Worm (Caenorhabditis elegans) whole organism, late embryonic: ENCODE results near the gene clk-2.
A peak's percentile ranks its signal among the peaks of the same experiment; 100 is the strongest.

Experiments used
- F13H6.1 ChIP-seq: sonication (generic microtip); optimal IDR thresholded peaks from 2 replicates; lab custom pipeline; 2016; ENCODE audit warnings: missing genetic modification characterization, missing compliant biosample characterization
- K02D7.2 ChIP-seq: sonication (generic microtip); optimal IDR thresholded peaks from 2 replicates; lab custom pipeline; 2017; ENCODE audit warnings: mild to moderate bottlenecking, missing genetic modification characterization, missing compliant biosample characterization
- K09A11.1 ChIP-seq: sonication (generic microtip); optimal IDR thresholded peaks from 2 replicates; lab custom pipeline; 2017; ENCODE audit warnings: antibody characterized with exemption, mild to moderate bottlenecking, missing genetic modification characterization, missing compliant biosample characterization; ENCODE audit not compliant: insufficient read depth
- Y22D7AL.16 ChIP-seq: sonication (generic microtip); optimal IDR thresholded peaks from 2 replicates; lab custom pipeline; 2016; ENCODE audit warnings: missing genetic modification characterization, missing compliant biosample characterization
- ama-1 ChIP-seq: fragments of 150-350 bp; optimal IDR thresholded peaks from 2 replicates; lab custom pipeline; 2014
- ceh-14 ChIP-seq: sonication (generic microtip); optimal IDR thresholded peaks from 2 replicates; lab custom pipeline; 2016; ENCODE audit warnings: missing genotype, missing genetic modification characterization, missing compliant biosample characterization
- ceh-18 ChIP-seq: sonication (generic microtip); optimal IDR thresholded peaks from 2 replicates; lab custom pipeline; 2016; ENCODE audit warnings: missing genetic modification characterization, missing compliant biosample characterization
- ceh-30 ChIP-seq: fragments of 150-350 bp; optimal IDR thresholded peaks from 2 replicates; lab custom pipeline; 2014; ENCODE audit warnings: missing biosample characterization, missing genetic modification characterization
- ceh-34 ChIP-seq: sonication (generic microtip); optimal IDR thresholded peaks from 2 replicates; lab custom pipeline; 2016; ENCODE audit warnings: mild to moderate bottlenecking, missing genetic modification characterization, missing compliant biosample characterization
- ceh-48 ChIP-seq: sonication (generic microtip); optimal IDR thresholded peaks from 2 replicates; lab custom pipeline; 2016; ENCODE audit warnings: missing genetic modification characterization, inconsistent platforms, missing compliant biosample characterization
- ceh-6 ChIP-seq: fragments of 200-800 bp; sonication (Bioruptor generic); optimal IDR thresholded peaks from 2 replicates; lab custom pipeline; 2018; ENCODE audit warnings: mild to moderate bottlenecking, missing genetic modification characterization, missing compliant biosample characterization
- ceh-9 ChIP-seq: sonication (generic microtip); optimal IDR thresholded peaks from 2 replicates; lab custom pipeline; 2016; ENCODE audit warnings: mild to moderate bottlenecking, missing genetic modification characterization, inconsistent platforms, missing compliant biosample characterization
- dmd-4 ChIP-seq: sonication (generic microtip); optimal IDR thresholded peaks from 2 replicates; lab custom pipeline; 2016; ENCODE audit warnings: borderline replicate concordance, missing genetic modification characterization, missing compliant biosample characterization
- elt-4 ChIP-seq: sonication (generic microtip); optimal IDR thresholded peaks from 2 replicates; lab custom pipeline; 2016; ENCODE audit warnings: missing genetic modification characterization, missing compliant biosample characterization
- eyg-1 ChIP-seq: sonication (generic microtip); optimal IDR thresholded peaks from 2 replicates; lab custom pipeline; 2016; ENCODE audit warnings: missing genotype, missing genetic modification characterization, missing compliant biosample characterization
- fkh-10 ChIP-seq: fragments of 150-350 bp; optimal IDR thresholded peaks from 2 replicates; lab custom pipeline; 2014; ENCODE audit warnings: missing biosample characterization, missing genetic modification reagents, missing genetic modification characterization
- hlh-13 ChIP-seq: fragments of 200-800 bp; sonication (Bioruptor generic); optimal IDR thresholded peaks from 2 replicates; lab custom pipeline; 2018; ENCODE audit warnings: mild to moderate bottlenecking, missing genetic modification characterization, missing compliant biosample characterization
- hlh-15 ChIP-seq: sonication (generic microtip); optimal IDR thresholded peaks from 2 replicates; lab custom pipeline; 2016; ENCODE audit warnings: missing genetic modification characterization, missing compliant biosample characterization
- hlh-8 ChIP-seq: sonication (generic microtip); optimal IDR thresholded peaks from 2 replicates; lab custom pipeline; 2016; ENCODE audit warnings: missing genotype, missing genetic modification characterization, missing compliant biosample characterization
- nfya-1 ChIP-seq: sonication (generic microtip); optimal IDR thresholded peaks from 2 replicates; lab custom pipeline; 2017; ENCODE audit warnings: missing genetic modification characterization, mild to moderate bottlenecking, missing compliant biosample characterization, antibody characterized with exemption, moderate library complexity
- nhr-11 ChIP-seq: fragments of 150-350 bp; optimal IDR thresholded peaks from 2 replicates; lab custom pipeline; 2014; ENCODE audit warnings: missing biosample characterization, missing genetic modification characterization
- nhr-232 ChIP-seq: sonication (generic microtip); optimal IDR thresholded peaks from 2 replicates; lab custom pipeline; 2016; ENCODE audit warnings: missing genetic modification characterization, missing compliant biosample characterization
- odd-2 ChIP-seq: sonication (generic microtip); optimal IDR thresholded peaks from 2 replicates; lab custom pipeline; 2017; ENCODE audit warnings: antibody characterized with exemption, mild to moderate bottlenecking, missing genetic modification characterization, missing compliant biosample characterization
- pha-4 ChIP-seq: fragments of 150-350 bp; optimal IDR thresholded peaks from 2 replicates; lab custom pipeline; 2018; ENCODE audit warnings: missing biosample characterization, missing genetic modification reagents, missing genetic modification characterization
- pros-1 ChIP-seq: fragments of 150-350 bp; optimal IDR thresholded peaks from 2 replicates; lab custom pipeline; 2014; ENCODE audit warnings: missing biosample characterization, missing genetic modification reagents, missing genetic modification characterization
- ref-2 ChIP-seq: sonication (generic microtip); optimal IDR thresholded peaks from 2 replicates; lab custom pipeline; 2016; ENCODE audit warnings: missing genetic modification characterization, missing compliant biosample characterization
- sdc-2 ChIP-seq: sonication (generic microtip); optimal IDR thresholded peaks from 2 replicates; lab custom pipeline; 2016; ENCODE audit warnings: missing genotype, missing genetic modification characterization, missing compliant biosample characterization
- sox-4 ChIP-seq: sonication (generic microtip); optimal IDR thresholded peaks from 2 replicates; lab custom pipeline; 2017; ENCODE audit warnings: mild to moderate bottlenecking, missing genetic modification characterization, inconsistent platforms, missing compliant biosample characterization
- syd-9 ChIP-seq: sonication (generic microtip); optimal IDR thresholded peaks from 2 replicates; lab custom pipeline; 2016; ENCODE audit warnings: mild to moderate bottlenecking, missing genetic modification characterization, moderate library complexity, missing compliant biosample characterization
- tbx-2 ChIP-seq: sonication (generic microtip); optimal IDR thresholded peaks from 2 replicates; lab custom pipeline; 2016; ENCODE audit warnings: missing genetic modification characterization, missing compliant biosample characterization
- ttx-3 ChIP-seq: sonication (generic microtip); optimal IDR thresholded peaks from 2 replicates; lab custom pipeline; 2016; ENCODE audit warnings: missing genetic modification reagents, missing genetic modification characterization, missing compliant biosample characterization
- unc-3 ChIP-seq, 2 experiments: fragments of 200-800 bp in 1 of 2; sonication (Bioruptor generic) in 1 of 2; sonication (generic microtip) in 1 of 2; conservative IDR thresholded peaks in 1 of 2; optimal IDR thresholded peaks in 1 of 2; 2 replicates each; pipeline versions ENCODE4 v1.3.6 to Lab custom; 2016 to 2022; ENCODE audit warnings: missing compliant biosample characterization in 2 of 2, missing genetic modification characterization in 2 of 2, missing genetic modification reagents in 1 of 2
- unc-55 ChIP-seq: sonication (generic microtip); optimal IDR thresholded peaks from 2 replicates; lab custom pipeline; 2017; ENCODE audit warnings: missing biosample characterization, missing genetic modification reagents, missing genetic modification characterization
- zip-5 ChIP-seq: sonication (generic microtip); optimal IDR thresholded peaks from 2 replicates; lab custom pipeline; 2016; ENCODE audit warnings: missing genetic modification characterization, missing compliant biosample characterization

The clk-2 gene

DNA sequence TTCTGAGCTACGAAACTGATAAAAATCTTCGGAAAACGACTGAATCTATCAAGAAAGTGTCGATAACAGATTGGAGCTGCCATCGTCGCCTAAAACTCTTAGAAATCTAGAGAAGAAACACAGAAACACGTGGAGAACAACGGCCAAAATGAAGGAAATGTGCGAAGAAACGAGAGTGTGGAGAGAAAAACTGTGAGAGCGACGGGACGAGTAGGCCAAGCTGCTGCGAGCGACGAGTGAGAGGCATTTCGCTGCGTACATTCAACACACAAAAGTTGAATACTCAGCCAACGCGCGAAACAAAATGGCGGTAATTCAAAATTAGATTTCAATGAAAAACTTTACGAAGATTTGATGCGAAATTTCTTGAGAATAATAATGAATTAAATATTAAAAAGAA lies 20.0 kb downstream of the clk-2 start (continued):
- TF ChIP-seq pha-4 (tag; lab: Kevin White, UChicago) (no peak), nhr-11 (tag; lab: Kevin White, UChicago) (no peak), Y22D7AL.16 (tag; lab: Kevin White, UChicago) (no peak), nfya-1 (tag; lab: Kevin White, UChicago) (peak; percentile 84), ceh-18 (tag; lab: Kevin White, UChicago) (peak; percentile 81), zip-5 (tag; lab: Kevin White, UChicago) (no peak), ceh-14 (tag; lab: Kevin White, UChicago) (peak; percentile 50), hlh-15 (tag; lab: Kevin White, UChicago) (no peak), K09A11.1 (no peak), unc-3 (GFP tag; conservative IDR thresholded peaks at IDR 0.05; lab: Robert Waterston, UW) (no peak), unc-3 (tag; optimal IDR thresholded peaks at IDR 0.05; lab: Kevin White, UChicago) (no peak), ceh-34 (tag; lab: Kevin White, UChicago) (peak; percentile 71), dmd-4 (no peak), fkh-10 (no peak), nhr-232 (tag; lab: Kevin White, UChicago) (no peak), sox-4 (no peak), elt-4 (no peak), hlh-8 (tag; lab: Kevin White, UChicago) (peak; percentile 56), sdc-2 (no peak), pros-1 (tag; lab: Kevin White, UChicago) (no peak), ceh-30 (tag; lab: Kevin White, UChicago) (no peak), ceh-9 (no peak), odd-2 (no peak), unc-55 (GFP tag; lab: Kevin White, UChicago) (peak; percentile 71), F13H6.1 (no peak), ttx-3 (tag; lab: Kevin White, UChicago) (no peak), K02D7.2 (tag; lab: Kevin White, UChicago) (no peak), syd-9 (tag; lab: Kevin White, UChicago) (no peak), tbx-2 (tag; lab: Kevin White, UChicago) (peak; percentile 65)

DNA sequence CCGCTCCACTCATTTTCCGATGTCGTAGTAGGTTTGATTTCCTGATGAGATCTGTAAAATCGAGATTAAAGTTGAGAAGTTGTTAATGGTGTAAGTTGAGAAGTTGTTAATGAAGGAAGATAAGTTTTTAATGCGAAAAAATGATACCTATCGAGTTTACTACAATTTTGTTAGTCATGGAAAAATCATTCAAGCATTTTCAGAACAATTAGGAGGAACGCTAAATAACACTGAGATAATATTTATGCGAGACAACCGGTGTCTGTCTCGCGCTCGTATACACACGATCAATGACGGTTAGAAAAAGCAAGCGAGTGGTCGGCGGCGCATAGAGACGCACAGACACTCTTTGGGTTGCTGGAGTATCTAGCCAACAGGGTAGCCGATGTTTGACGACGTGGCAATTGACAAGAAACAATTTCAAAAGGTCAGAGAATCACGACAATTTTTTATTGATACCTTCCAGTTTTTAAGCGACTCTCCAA lies 20.5 kb downstream of the clk-2 start, which contains the start of gene cgh-1:
cgh-1 (minus strand) TSS at position 51 of the 485 bp plus-strand sequence.
- no peak for TF ChIP-seq ceh-48 (tag; lab: Kevin White, UChicago)
- no peak for TF ChIP-seq unc-3 (GFP tag; conservative IDR thresholded peaks at IDR 0.05; lab: Robert Waterston, UW)
- TF ChIP-seq unc-3 (tag; optimal IDR thresholded peaks at IDR 0.05; lab: Kevin White, UChicago), result no peak
- TF ChIP-seq hlh-13, result no peak
- TF ChIP-seq tbx-2 (tag; lab: Kevin White, UChicago), result no peak
- TF ChIP-seq zip-5 (tag; lab: Kevin White, UChicago), result no peak
- TF ChIP-seq Y22D7AL.16 (tag; lab: Kevin White, UChicago), result no peak
- TF ChIP-seq ceh-6 (GFP tag; lab: Kevin White, UChicago), result no peak
- no peak for TF ChIP-seq eyg-1 (tag; lab: Kevin White, UChicago)
- TF ChIP-seq, all 69 proteins: peak for 0

DNA sequence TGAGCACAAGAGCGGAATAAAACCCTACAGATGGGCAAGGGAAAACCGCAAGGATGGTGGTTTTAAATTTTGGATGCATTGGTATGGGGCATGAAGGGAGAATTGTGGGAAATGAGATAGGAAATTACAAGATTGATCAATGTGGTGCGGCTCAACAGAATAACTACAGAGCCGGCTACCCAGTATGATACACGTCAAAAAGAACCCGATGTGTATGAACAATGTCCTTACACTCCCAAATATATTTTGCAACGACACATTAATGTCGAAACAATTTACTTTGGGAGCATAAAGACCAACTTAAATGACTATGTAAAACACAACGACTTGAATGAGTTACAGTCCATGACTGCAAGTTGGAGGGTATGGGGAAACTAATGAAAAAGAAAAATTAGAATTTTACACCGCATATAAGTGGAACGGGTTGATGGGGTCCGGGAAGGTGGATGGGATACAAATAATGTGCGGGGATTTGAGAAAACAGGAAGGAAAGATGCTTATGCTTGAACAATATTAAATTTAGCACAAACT lies 22.6 kb downstream of the clk-2 start:
- no peak for TF ChIP-seq sdc-2
- TF ChIP-seq Y22D7AL.16 (tag; lab: Kevin White, UChicago), result no peak
- no peak for TF ChIP-seq pha-4 (tag; lab: Kevin White, UChicago)

DNA sequence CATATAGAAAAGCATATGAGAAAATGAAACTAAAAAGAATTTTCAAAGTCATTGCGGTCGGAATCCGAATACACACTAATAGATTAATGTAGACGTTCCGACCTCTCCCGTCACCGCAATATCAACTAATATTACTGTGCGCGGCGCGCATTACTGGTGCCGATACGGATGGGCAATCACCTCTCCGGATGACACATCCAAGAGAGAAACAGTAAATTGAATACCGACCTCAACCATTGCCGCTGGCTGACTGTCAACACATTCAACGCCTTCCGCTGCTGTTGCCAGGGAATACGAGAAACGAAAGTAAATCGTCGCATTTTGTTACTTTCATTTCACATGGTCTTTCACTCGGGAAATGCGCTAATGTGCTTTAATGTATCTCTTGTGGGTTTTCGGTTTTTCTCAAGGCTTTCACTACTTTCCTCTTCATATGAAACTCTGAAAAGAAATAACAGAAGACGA lies 23.4 kb downstream of the clk-2 start:
- TF ChIP-seq ref-2 (tag; lab: Kevin White, UChicago), result no peak
- peak; percentile 51 for TF ChIP-seq ama-1 (lab: Kevin White, UChicago)
